Worm (Caenorhabditis elegans) whole organism, young adult: Measurements from ENCODE around the gene Y82E9BL.19.

Experiments used
- D2030.7 ChIP-seq: fragments of 200-800 bp; sonication (Bioruptor generic); IDR thresholded peaks from 2 replicates; pipeline ENCODE4 v1.3.6; 2022; ENCODE audit warnings: missing genetic modification reagents, missing genetic modification characterization, missing compliant biosample characterization
- F37B4.10 ChIP-seq: fragments of 200-800 bp; sonication (Bioruptor generic); IDR thresholded peaks from 2 replicates; pipeline ENCODE4 v1.3.6; 2022; ENCODE audit warnings: missing genetic modification characterization, missing compliant biosample characterization
- F39B2.1 ChIP-seq: fragments of 200-800 bp; sonication (Bioruptor generic); IDR thresholded peaks from 2 replicates; pipeline ENCODE4 v1.3.6; 2022; ENCODE audit warnings: missing genetic modification reagents, missing genetic modification characterization, missing compliant biosample characterization
- F55B11.4 ChIP-seq: sonication (generic microtip); optimal IDR thresholded peaks from 2 replicates; lab custom pipeline; 2016; ENCODE audit warnings: missing compliant biosample characterization, missing genetic modification characterization, borderline replicate concordance; ENCODE audit not compliant: insufficient read depth
- F57A8.1 ChIP-seq: fragments of 200-800 bp; sonication (Bioruptor generic); optimal IDR thresholded peaks from 2 replicates; lab custom pipeline; 2018; ENCODE audit warnings: mild to moderate bottlenecking, missing genetic modification characterization, moderate library complexity, missing compliant biosample characterization
- Y53F4B.3 ChIP-seq: fragments of 200-800 bp; sonication (Bioruptor generic); IDR thresholded peaks from 2 replicates; pipeline ENCODE4 v1.3.6; 2022; ENCODE audit warnings: missing genetic modification reagents, missing genetic modification characterization, missing compliant biosample characterization
- atf-7 ChIP-seq: sonication (generic microtip); optimal IDR thresholded peaks from 2 replicates; lab custom pipeline; 2017; ENCODE audit warnings: mild to moderate bottlenecking, missing genetic modification characterization, missing compliant biosample characterization
- attf-5 ChIP-seq: fragments of 200-800 bp; sonication (Bioruptor generic); optimal IDR thresholded peaks from 2 replicates; lab custom pipeline; 2018; ENCODE audit warnings: mild to moderate bottlenecking, missing genetic modification characterization, missing compliant biosample characterization
- attf-6 ChIP-seq: fragments of 200-800 bp; sonication (Bioruptor generic); IDR thresholded peaks from 2 replicates; pipeline ENCODE4 v1.3.6; 2022; ENCODE audit warnings: missing genetic modification reagents, missing genetic modification characterization, missing compliant biosample characterization
- bed-1 ChIP-seq: fragments of 200-800 bp; sonication (Bioruptor generic); IDR thresholded peaks from 2 replicates; pipeline ENCODE4 v1.3.6; 2022; ENCODE audit warnings: missing genetic modification reagents, missing genetic modification characterization, missing compliant biosample characterization
- ccch-3 ChIP-seq: fragments of 200-800 bp; sonication (Bioruptor generic); optimal IDR thresholded peaks from 2 replicates; lab custom pipeline; 2018; ENCODE audit warnings: mild to moderate bottlenecking, missing genetic modification characterization, missing compliant biosample characterization
- cebp-1 ChIP-seq, 2 experiments: fragments of 200-800 bp in 1 of 2; sonication (Bioruptor generic) in 1 of 2; sonication (generic microtip) in 1 of 2; IDR thresholded peaks in 1 of 2; optimal IDR thresholded peaks in 1 of 2; 2 replicates each; pipeline versions ENCODE4 v1.3.6 to Lab custom; 2017 to 2022; ENCODE audit warnings: missing compliant biosample characterization in 2 of 2, missing genetic modification characterization in 2 of 2, mild to moderate bottlenecking in 1 of 2, missing genetic modification reagents in 1 of 2, moderate library complexity in 1 of 2
- ceh-100 ChIP-seq: fragments of 200-800 bp; sonication (Bioruptor generic); IDR thresholded peaks from 2 replicates; pipeline ENCODE4 v1.3.6; 2022; ENCODE audit warnings: missing genetic modification reagents, missing genetic modification characterization, missing compliant biosample characterization
- ceh-58 ChIP-seq: fragments of 200-800 bp; sonication (Bioruptor generic); IDR thresholded peaks from 2 replicates; pipeline ENCODE4 v1.3.6; 2022; ENCODE audit warnings: missing genetic modification characterization, missing compliant biosample characterization
- ceh-79 ChIP-seq: sonication (generic microtip); optimal IDR thresholded peaks from 2 replicates; lab custom pipeline; 2017; ENCODE audit warnings: mild to moderate bottlenecking, missing genetic modification characterization, missing compliant biosample characterization
- dpl-1 ChIP-seq: fragments of 150-350 bp; optimal IDR thresholded peaks from 2 replicates; lab custom pipeline; 2014; ENCODE audit warnings: missing biosample characterization, missing genetic modification reagents, missing genetic modification characterization
- ekl-4 ChIP-seq: fragments of 200-800 bp; sonication (Bioruptor generic); IDR thresholded peaks from 2 replicates; pipeline ENCODE4 v1.3.6; 2022; ENCODE audit warnings: missing genetic modification reagents, missing genetic modification characterization, missing compliant biosample characterization
- gei-17 ChIP-seq: fragments of 200-800 bp; sonication (Bioruptor generic); optimal IDR thresholded peaks from 2 replicates; lab custom pipeline; 2018; ENCODE audit warnings: mild to moderate bottlenecking, missing genetic modification characterization, missing compliant biosample characterization
- hmg-1.2 ChIP-seq: fragments of 200-800 bp; sonication (Bioruptor generic); IDR thresholded peaks from 2 replicates; pipeline ENCODE4 v1.3.6; 2022; ENCODE audit warnings: missing genetic modification reagents, missing genetic modification characterization, missing compliant biosample characterization
- hsf-1 ChIP-seq: fragments of 200-800 bp; sonication (Bioruptor generic); IDR thresholded peaks from 2 replicates; pipeline ENCODE4 v1.3.6; 2022; ENCODE audit warnings: missing genetic modification reagents, missing genetic modification characterization, missing compliant biosample characterization
- lin-26 ChIP-seq: fragments of 200-800 bp; sonication (Bioruptor generic); IDR thresholded peaks from 2 replicates; pipeline ENCODE4 v1.3.6; 2022; ENCODE audit warnings: missing genetic modification reagents, missing genetic modification characterization, missing compliant biosample characterization
- madf-3 ChIP-seq: fragments of 200-800 bp; sonication (Bioruptor generic); IDR thresholded peaks from 2 replicates; pipeline ENCODE4 v1.3.6; 2022; ENCODE audit warnings: missing genetic modification reagents, missing genetic modification characterization, missing compliant biosample characterization
- madf-8 ChIP-seq: fragments of 200-800 bp; sonication (Bioruptor generic); conservative IDR thresholded peaks from 2 replicates; pipeline ENCODE4 v1.3.6; 2022; ENCODE audit warnings: missing genetic modification reagents, missing genetic modification characterization, missing compliant biosample characterization
- mxl-1 ChIP-seq: sonication (generic microtip); optimal IDR thresholded peaks from 2 replicates; lab custom pipeline; 2016; ENCODE audit warnings: missing genetic modification characterization, missing compliant biosample characterization
- nhr-179 ChIP-seq: sonication (generic microtip); optimal IDR thresholded peaks from 2 replicates; lab custom pipeline; 2016; ENCODE audit warnings: mild to moderate bottlenecking, missing genetic modification characterization, missing compliant biosample characterization
- nhr-80 ChIP-seq: sonication (generic microtip); optimal IDR thresholded peaks from 2 replicates; lab custom pipeline; 2016; ENCODE audit warnings: missing genetic modification characterization, missing compliant biosample characterization
- nhr-90 ChIP-seq: sonication (generic microtip); optimal IDR thresholded peaks from 2 replicates; lab custom pipeline; 2016; ENCODE audit warnings: missing genotype, mild to moderate bottlenecking, missing genetic modification characterization, missing compliant biosample characterization
- sdz-38 ChIP-seq: sonication (generic microtip); optimal IDR thresholded peaks from 2 replicates; lab custom pipeline; 2016; ENCODE audit warnings: missing genotype, missing genetic modification characterization, missing compliant biosample characterization
- snpc-1.1 ChIP-seq: sonication (generic microtip); optimal IDR thresholded peaks from 2 replicates; lab custom pipeline; 2017; ENCODE audit warnings: missing genetic modification characterization, mild to moderate bottlenecking, missing compliant biosample characterization, antibody characterized with exemption, moderate library complexity, missing genotype, missing genetic modification reagents; ENCODE audit not compliant: insufficient read depth
- snpc-3.4 ChIP-seq: sonication (generic microtip); optimal IDR thresholded peaks from 2 replicates; lab custom pipeline; 2017; ENCODE audit warnings: missing genetic modification characterization, mild to moderate bottlenecking, missing compliant biosample characterization, antibody characterized with exemption, moderate library complexity, missing genotype, missing genetic modification reagents
- unc-62 ChIP-seq: fragments of 150-350 bp; optimal IDR thresholded peaks from 2 replicates; lab custom pipeline; 2014; ENCODE audit warnings: missing biosample characterization, missing genetic modification reagents, missing genetic modification characterization
- zfh-2 ChIP-seq: fragments of 200-800 bp; sonication (Bioruptor generic); conservative IDR thresholded peaks from 2 replicates; pipeline ENCODE4 v1.3.6; 2022; ENCODE audit warnings: missing genetic modification reagents, missing genetic modification characterization, missing compliant biosample characterization

The Y82E9BL.19 gene

ce11 chrIII:1323555-1323954, 8.3 kb upstream of the Y82E9BL.19 start (continued):
- TF ChIP-seq atf-7 (tag; lab: Kevin White, UChicago) (peak; percentile 35), dpl-1 (no peak)

DNA sequence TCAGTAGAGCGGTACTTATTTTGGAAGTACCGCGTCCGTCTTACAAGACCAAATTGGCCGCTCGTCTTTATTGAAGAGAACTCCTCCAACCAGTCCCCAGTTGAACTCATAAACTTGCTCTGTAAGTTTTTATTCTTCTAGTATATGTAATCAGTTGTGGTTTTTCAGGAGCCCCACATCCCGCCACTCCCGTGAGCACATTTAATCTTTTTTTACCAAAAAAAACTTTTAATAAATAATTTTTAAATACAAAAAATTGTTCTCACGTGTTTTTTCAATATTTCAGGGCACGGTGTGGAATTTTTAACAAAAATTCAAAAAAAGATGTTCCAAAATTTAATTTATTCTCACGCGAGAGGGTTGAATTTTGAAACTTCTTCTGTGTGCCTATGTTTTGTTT, 7.3 kb upstream of the Y82E9BL.19 start, which contains the start of gene fbxa-14:
TSS of gene fbxa-14 (minus strand) at position 101 of the 400 bp plus-strand sequence.
- TF ChIP-seq ekl-4 (GFP tag; lab: Robert Waterston, UW): no peak
- TF ChIP-seq hmg-1.2 (GFP tag; lab: Robert Waterston, UW): no peak
- TF ChIP-seq madf-8: no peak
- no peak for TF ChIP-seq snpc-1.1
- no peak for TF ChIP-seq mxl-1
- no peak for TF ChIP-seq lin-26
- no peak for TF ChIP-seq F37B4.10
- no peak for TF ChIP-seq ceh-58 (GFP tag; lab: Robert Waterston, UW)
- TF ChIP-seq Y53F4B.3 (GFP tag; lab: Robert Waterston, UW): no peak
- TF ChIP-seq hsf-1 (GFP tag; lab: Robert Waterston, UW): no peak
- TF ChIP-seq F39B2.1 (GFP tag; lab: Robert Waterston, UW): no peak
- TF ChIP-seq snpc-3.4 (tag; lab: Kevin White, UChicago): no peak
- no peak for TF ChIP-seq nhr-90 (tag; lab: Kevin White, UChicago)

ce11 chrIII:1326490-1326889, 5.3 kb upstream of the Y82E9BL.19 start, which contains the start of gene Y82E9BL.18:
Gene Y82E9BL.18 (plus strand): TSS chrIII:1326790.
- TF ChIP-seq attf-5 (no peak), madf-3 (GFP tag; lab: Robert Waterston, UW) (no peak), F55B11.4 (tag; lab: Kevin White, UChicago) (no peak), gei-17 (no peak), ceh-79 (tag; lab: Kevin White, UChicago) (no peak), ccch-3 (no peak), snpc-1.1 (no peak)

ce11 chrIII:1340240-1340639, 8.4 kb downstream of the Y82E9BL.19 start, which contains the start of gene fbxa-5:
Gene fbxa-5 (minus strand): TSS chrIII:1340340.
- TF ChIP-seq ceh-100 (GFP tag; lab: Robert Waterston, UW) (no peak), cebp-1 (GFP tag; IDR thresholded peaks at IDR 0.05; lab: Robert Waterston, UW) (no peak), cebp-1 (tag; optimal IDR thresholded peaks at IDR 0.05; lab: Kevin White, UChicago) (no peak), bed-1 (GFP tag; lab: Robert Waterston, UW) (no peak), F57A8.1 (GFP tag; lab: Kevin White, UChicago) (no peak), attf-6 (GFP tag; lab: Robert Waterston, UW) (no peak), sdz-38 (tag; lab: Kevin White, UChicago) (no peak), zfh-2 (GFP tag; lab: Robert Waterston, UW) (no peak), snpc-3.4 (tag; lab: Kevin White, UChicago) (no peak), madf-3 (GFP tag; lab: Robert Waterston, UW) (no peak)

DNA sequence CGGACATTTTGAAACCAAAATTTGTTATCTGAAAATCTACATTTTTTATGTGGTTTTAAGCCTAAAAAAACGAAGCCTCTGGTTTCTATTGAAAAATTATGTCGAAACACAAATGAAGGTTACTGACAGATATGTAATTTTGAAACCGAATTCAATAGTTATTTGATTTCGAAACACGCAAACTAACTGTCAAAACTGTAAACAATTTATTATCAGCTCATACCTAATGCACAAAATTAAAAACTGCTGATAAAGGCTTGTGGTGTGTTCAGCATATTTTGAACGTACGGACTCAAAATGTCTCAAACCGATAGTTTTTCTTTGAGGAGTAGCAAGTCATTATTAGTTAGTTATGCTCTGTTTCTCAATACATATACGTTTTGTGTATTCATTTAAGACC, 10.7 kb downstream of the Y82E9BL.19 start, which contains the start of gene fbxa-26:
TSS of gene fbxa-26 (minus strand) at position 35 of the 400 bp plus-strand sequence.
- TF ChIP-seq nhr-80 (tag; lab: Kevin White, UChicago) (peak; percentile 55), cebp-1 (GFP tag; IDR thresholded peaks at IDR 0.05; lab: Robert Waterston, UW) (peak; percentile 55; the same call in 1 of the 2 replicates), cebp-1 (tag; optimal IDR thresholded peaks at IDR 0.05; lab: Kevin White, UChicago) (peak; percentile 70), D2030.7 (no peak), nhr-179 (no peak), unc-62 (GFP tag; lab: Kevin White, UChicago) (peak; percentile 0)
